Worm (Caenorhabditis elegans) whole organism, L4 larva: ENCODE data around the gene unc-41.

ENCODE experiments used
- F26F4.8 ChIP-seq: fragments of 200-800 bp; sonication (Bioruptor generic); conservative IDR thresholded peaks from 2 replicates; pipeline ENCODE4 v1.3.6; 2022; ENCODE audit warnings: missing genetic modification characterization, missing compliant biosample characterization
- ama-1 ChIP-seq: fragments of 150-350 bp; optimal IDR thresholded peaks from 2 replicates; lab custom pipeline; 2014; ENCODE audit warnings: inconsistent platforms, mixed read lengths
- attf-4 ChIP-seq: sonication (generic microtip); optimal IDR thresholded peaks from 3 replicates; lab custom pipeline; 2017; ENCODE audit warnings: missing biosample characterization, missing genetic modification characterization
- ceh-28 ChIP-seq: fragments of 150-350 bp; optimal IDR thresholded peaks from 2 replicates; lab custom pipeline; 2014; ENCODE audit warnings: missing biosample characterization, missing genetic modification reagents, missing genetic modification characterization
- fos-1 ChIP-seq: fragments of 150-350 bp; optimal IDR thresholded peaks from 2 replicates; lab custom pipeline; 2014; ENCODE audit warnings: missing biosample characterization, missing genetic modification characterization
- lin-15B ChIP-seq: fragments of 150-350 bp; sonication (generic microtip); optimal IDR thresholded peaks from 3 replicates; lab custom pipeline; 2014; ENCODE audit warnings: missing biosample characterization, missing genetic modification characterization
- madf-5 ChIP-seq, 2 experiments: fragments of 200-800 bp; sonication (Bioruptor generic); IDR thresholded peaks; 2 replicates each; pipeline ENCODE4 v1.3.6; 2022; ENCODE audit warnings: missing compliant biosample characterization in 2 of 2, missing genetic modification characterization in 2 of 2
- nhr-76 ChIP-seq: fragments of 150-350 bp; optimal IDR thresholded peaks from 2 replicates; lab custom pipeline; 2014; ENCODE audit warnings: missing biosample characterization, missing genetic modification characterization
- nhr-77 ChIP-seq: fragments of 150-350 bp; optimal IDR thresholded peaks from 2 replicates; lab custom pipeline; 2014; ENCODE audit warnings: missing biosample characterization, missing genetic modification characterization
- pha-4 ChIP-seq, 2 experiments: fragments of 150-350 bp in 1 of 2; fragments of 200-800 bp in 1 of 2; sonication (Bioruptor generic) in 1 of 2; IDR thresholded peaks in 1 of 2; optimal IDR thresholded peaks in 1 of 2; 2 replicates each; pipeline versions ENCODE4 v1.3.6 to Lab custom; 2014 to 2022; ENCODE audit warnings: missing genetic modification characterization in 2 of 2, missing genetic modification reagents in 2 of 2, missing biosample characterization in 1 of 2, missing compliant biosample characterization in 1 of 2
- unc-62 ChIP-seq, 3 experiments: fragments of 150-350 bp in 1 of 3; sonication (generic microtip); optimal IDR thresholded peaks in 2 of 3; peaks in 1 of 3; 1 replicate in 1 of 3; 2 replicates in 2 of 3; lab custom pipeline; 2014 to 2017; ENCODE audit warnings: missing biosample characterization in 3 of 3, missing genetic modification characterization in 3 of 3, missing genetic modification reagents in 3 of 3, missing genotype in 1 of 3
- vab-7 ChIP-seq: fragments of 200-800 bp; sonication (Bioruptor generic); IDR thresholded peaks from 2 replicates; pipeline ENCODE4 v1.3.6; 2022; ENCODE audit warnings: missing genetic modification reagents, missing genetic modification characterization, missing compliant biosample characterization
- zip-2 ChIP-seq: fragments of 150-350 bp; optimal IDR thresholded peaks from 2 replicates; lab custom pipeline; 2014; ENCODE audit warnings: missing biosample characterization, missing genetic modification characterization

ce11 chrV:9922481-9922880, 53.6 kb downstream of the unc-41 start, which contains the start of gene C50H2.7:
- TF ChIP-seq F26F4.8 (GFP tag; lab: Robert Waterston, UW) (no peak), zip-2 (no peak), attf-4 (no peak), unc-62 (GFP tag; optimal IDR thresholded peaks at IDR 0.05 in 1 of 2; lab: Kevin White, UChicago) (no peak), unc-62 (tag; optimal IDR thresholded peaks at IDR 0.05; lab: Kevin White, UChicago) (no peak), madf-5 (GFP tag; IDR thresholded peaks at IDR 0.05; lab: Robert Waterston, UW) (no peak), ceh-28 (tag; lab: Kevin White, UChicago) (no peak), nhr-77 (no peak), ama-1 (lab: Kevin White, UChicago) (no peak), vab-7 (GFP tag; lab: Robert Waterston, UW) (no peak), pha-4 (GFP tag; IDR thresholded peaks at IDR 0.05; lab: Robert Waterston, UW) (no peak), pha-4 (tag; optimal IDR thresholded peaks at IDR 0.05; lab: Kevin White, UChicago) (no peak), fos-1 (tag; lab: Kevin White, UChicago) (no peak), lin-15B (tag; lab: Kevin White, UChicago) (no peak), nhr-76 (tag; lab: Kevin White, UChicago) (no peak)
